Worm (Caenorhabditis elegans): ENCODE data around the gene C28H8.8.

Gene C28H8.8

ce11 chrIII:5884459-5884858, 4.1 kb downstream of the C28H8.8 start:
- TF ChIP-seq vab-15 (tag; optimal IDR thresholded peaks at IDR 0.05) (no peak), C16A3.4 (tag; optimal IDR thresholded peaks at IDR 0.05) (no peak), efl-1 (optimal IDR thresholded peaks at IDR 0.05) (no peak), efl-1 (GFP tag; optimal IDR thresholded peaks at IDR 0.05 in 1 of 2) (peak in 1 of 2 experiments; percentile 38)

DNA sequence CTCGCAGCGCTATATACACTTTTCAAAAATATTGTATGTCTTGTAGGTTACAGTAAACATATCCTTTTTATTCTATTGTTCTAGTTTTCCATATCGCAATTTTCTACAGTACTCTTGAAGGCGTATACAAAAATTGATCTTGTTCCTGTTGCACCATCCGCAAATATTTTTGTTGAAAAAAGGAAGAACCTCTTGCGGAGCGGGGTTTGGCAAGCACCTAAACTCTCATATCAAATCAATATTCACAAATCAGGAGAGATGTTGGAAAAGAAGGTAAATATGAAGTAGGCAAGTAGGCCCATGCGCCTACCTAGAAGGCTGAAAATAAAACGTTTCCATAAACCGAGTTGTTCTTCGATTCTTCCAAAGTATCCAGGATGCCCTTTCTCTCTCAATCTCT, 4.6 kb downstream of the C28H8.8 start, which contains the start of gene C28H8.5:
Gene C28H8.5 (plus strand): TSS at position 301 of the 400 bp plus-strand sequence.
- TF ChIP-seq lir-3 (tag; optimal IDR thresholded peaks at IDR 0.05; ENCODE audit: poor library complexity), result no peak
- no peak for TF ChIP-seq nhr-90 (tag; optimal IDR thresholded peaks at IDR 0.05; ENCODE audit: poor library complexity)
- no peak for TF ChIP-seq nhr-84 (tag; optimal IDR thresholded peaks at IDR 0.05)
- TF ChIP-seq efl-3 (GFP tag; optimal IDR thresholded peaks at IDR 0.05), result no peak
- TF ChIP-seq nhr-85 (tag), result no peak
- no peak for TF ChIP-seq lin-14 (GFP tag; optimal IDR thresholded peaks at IDR 0.05)
- no peak for TF ChIP-seq sup-37 (GFP tag; optimal IDR thresholded peaks at IDR 0.05)
- TF ChIP-seq aha-1 (tag; optimal IDR thresholded peaks at IDR 0.05), result no peak
- no peak for TF ChIP-seq pax-3 (tag; optimal IDR thresholded peaks at IDR 0.05)
- no peak for TF ChIP-seq jun-1 (tag; optimal IDR thresholded peaks at IDR 0.05)
- no peak for TF ChIP-seq nhr-12 (tag; optimal IDR thresholded peaks at IDR 0.05)
- no peak for TF ChIP-seq nhr-71 (tag; optimal IDR thresholded peaks at IDR 0.05)
- no peak for TF ChIP-seq elt-3 (tag; optimal IDR thresholded peaks at IDR 0.05)
- no peak for TF ChIP-seq unc-86 (tag; optimal IDR thresholded peaks at IDR 0.05)
- no peak for TF ChIP-seq mep-1 (tag; optimal IDR thresholded peaks at IDR 0.05)
- TF ChIP-seq zip-4 (GFP tag; optimal IDR thresholded peaks at IDR 0.05), result no peak
- TF ChIP-seq nhr-77 (tag; optimal IDR thresholded peaks at IDR 0.05), result no peak
- no peak for TF ChIP-seq fkh-10 (GFP tag; optimal IDR thresholded peaks at IDR 0.05)

- no peak for TF ChIP-seq nhr-11 (tag; optimal IDR thresholded peaks at IDR 0.05)
- peak; percentile 92 for TF ChIP-seq blmp-1 (tag; optimal IDR thresholded peaks at IDR 0.05)
- TF ChIP-seq nhr-77 (tag; optimal IDR thresholded peaks at IDR 0.05), result no peak
These were observed 5.1 kb downstream of the C28H8.8 start for ce11 chrIII:5883517-5883916.

DNA sequence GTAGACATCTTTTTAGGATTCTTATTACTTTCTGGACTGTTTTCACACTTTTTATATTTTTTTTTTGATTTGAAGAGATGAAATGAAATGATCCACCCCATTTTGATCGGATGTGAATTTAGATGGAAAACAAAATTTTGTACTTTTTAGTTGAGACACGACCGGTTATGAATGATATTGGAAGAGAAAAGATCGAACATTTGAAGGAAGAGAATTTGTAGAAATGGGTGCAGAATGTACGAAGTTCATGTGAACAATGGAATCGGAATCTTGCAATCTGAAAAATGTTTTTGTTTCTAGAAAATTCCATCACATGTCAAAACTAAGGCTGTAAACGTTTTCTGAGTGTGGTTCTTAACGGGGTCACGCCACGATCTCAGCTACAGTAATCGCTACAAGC, 5.8 kb downstream of the C28H8.8 start, which contains the start of gene F01F1.14:
Gene F01F1.14 (minus strand): TSS at position 101 of the 400 bp plus-strand sequence.
- TF ChIP-seq sup-37 (GFP tag; optimal IDR thresholded peaks at IDR 0.05) (no peak), vab-15 (tag; optimal IDR thresholded peaks at IDR 0.05) (no peak), swsn-7 (tag; optimal IDR thresholded peaks at IDR 0.05) (no peak), egl-13 (tag; optimal IDR thresholded peaks at IDR 0.05) (no peak), zip-4 (GFP tag; optimal IDR thresholded peaks at IDR 0.05) (no peak), isw-1 (GFP tag; IDR thresholded peaks at IDR 0.05) (no peak), pax-3 (tag; optimal IDR thresholded peaks at IDR 0.05) (no peak), nhr-11 (tag; optimal IDR thresholded peaks at IDR 0.05) (no peak), elt-2 (tag; optimal IDR thresholded peaks at IDR 0.05) (no peak), unc-30 (tag; optimal IDR thresholded peaks at IDR 0.05) (no peak), ets-5 (GFP tag; IDR thresholded peaks at IDR 0.05) (no peak), mef-2 (tag; optimal IDR thresholded peaks at IDR 0.05) (no peak), nhr-84 (tag; optimal IDR thresholded peaks at IDR 0.05) (no peak), Y116A8C.19 (tag; optimal IDR thresholded peaks at IDR 0.05; ENCODE audit: borderline replicate concordance) (no peak), nhr-28 (tag; optimal IDR thresholded peaks at IDR 0.05) (no peak)

- no peak for TF ChIP-seq aha-1 (tag; optimal IDR thresholded peaks at IDR 0.05)
- peak; percentile 41 for TF ChIP-seq ama-1 (optimal IDR thresholded peaks at IDR 0.05)
These were observed 6.3 kb downstream of the C28H8.8 start for ce11 chrIII:5882284-5882683.
